Worm (Caenorhabditis elegans) whole organism, midembryonic: ENCODE data around the gene ZK1127.13.

Source experiments
- T22C8.4 ChIP-seq: fragments of 200-800 bp; sonication (Bioruptor generic); IDR thresholded peaks from 2 replicates; pipeline ENCODE4 v1.3.6; 2022; ENCODE audit warnings: missing genetic modification characterization, missing compliant biosample characterization
- cog-1 ChIP-seq: sonication (generic microtip); optimal IDR thresholded peaks from 2 replicates; lab custom pipeline; 2016; ENCODE audit warnings: missing genetic modification characterization, missing compliant biosample characterization
- flt-1 ChIP-seq: fragments of 200-800 bp; sonication (Bioruptor generic); IDR thresholded peaks from 2 replicates; pipeline ENCODE4 v1.3.6; 2022; ENCODE audit warnings: missing genetic modification characterization, missing compliant biosample characterization
- klf-2 ChIP-seq: fragments of 200-800 bp; sonication (Bioruptor generic); conservative IDR thresholded peaks from 2 replicates; pipeline ENCODE4 v1.3.6; 2022; ENCODE audit warnings: missing genetic modification reagents, missing genetic modification characterization, missing compliant biosample characterization
- med-1 ChIP-seq: sonication (generic microtip); optimal IDR thresholded peaks from 2 replicates; lab custom pipeline; 2017; ENCODE audit warnings: missing genetic modification characterization, mild to moderate bottlenecking, missing compliant biosample characterization, antibody characterized with exemption, missing genetic modification reagents; ENCODE audit not compliant: insufficient read depth
- ref-1 ChIP-seq: fragments of 200-800 bp; sonication (Bioruptor generic); conservative IDR thresholded peaks from 2 replicates; pipeline ENCODE4 v1.3.6; 2022; ENCODE audit warnings: missing genetic modification reagents, missing genetic modification characterization, missing compliant biosample characterization
- tab-1 ChIP-seq: fragments of 200-800 bp; sonication (Bioruptor generic); IDR thresholded peaks from 2 replicates; pipeline ENCODE4 v1.3.6; 2022; ENCODE audit warnings: missing genetic modification characterization, missing compliant biosample characterization
- ztf-23 ChIP-seq: fragments of 200-800 bp; sonication (Bioruptor generic); IDR thresholded peaks from 2 replicates; pipeline ENCODE4 v1.3.6; 2022; ENCODE audit warnings: missing genetic modification reagents, missing genetic modification characterization, missing compliant biosample characterization
- ztf-29 ChIP-seq: fragments of 200-800 bp; sonication (Bioruptor generic); IDR thresholded peaks from 2 replicates; pipeline ENCODE4 v1.3.6; 2022; ENCODE audit warnings: missing genetic modification reagents, missing genetic modification characterization, missing compliant biosample characterization

DNA sequence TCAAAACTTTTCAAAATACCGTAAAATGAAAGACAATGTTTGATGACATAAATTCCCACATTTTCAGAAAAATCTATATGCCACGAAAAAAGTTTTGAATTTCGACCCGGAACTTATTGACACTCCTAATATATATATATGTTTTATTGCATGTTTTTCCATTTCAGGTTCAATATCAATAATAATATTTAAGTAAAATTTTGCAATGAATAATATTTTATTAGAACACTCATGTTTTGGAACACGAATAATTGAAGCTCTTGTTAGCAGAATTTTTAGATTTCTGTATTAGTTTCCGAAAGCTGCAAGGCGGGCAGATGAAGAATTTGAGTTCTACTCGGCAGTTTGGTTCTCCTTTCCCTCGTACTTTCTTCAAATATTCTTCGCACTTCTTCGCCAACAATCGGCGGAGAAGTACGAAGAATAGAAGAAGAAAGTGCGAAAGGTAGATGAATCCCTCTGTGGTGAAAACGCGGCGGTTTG lies 40.3 kb downstream of the ZK1127.13 start, which contains the start of gene T02G5.3:
- no peak for TF ChIP-seq klf-2 (GFP tag; lab: Robert Waterston, UW)
- no peak for TF ChIP-seq cog-1 (tag; lab: Kevin White, UChicago)
- TF ChIP-seq flt-1 (GFP tag; lab: Robert Waterston, UW), result 0 out of 2 replicates have a peak, but pooled peaks have one; percentile 40
- TF ChIP-seq tab-1 (GFP tag; lab: Robert Waterston, UW), result no peak
- no peak for TF ChIP-seq med-1
- no peak for TF ChIP-seq ztf-23
- TF ChIP-seq ref-1 (GFP tag; lab: Robert Waterston, UW), result no peak
- no peak for TF ChIP-seq ztf-29
- TF ChIP-seq T22C8.4 (GFP tag; lab: Robert Waterston, UW), result no peak
